Worm (Caenorhabditis elegans) whole organism, L4 larva: Measurements from ENCODE around the gene gana-1.
A peak's percentile ranks its signal among the peaks of the same experiment; 100 is the strongest.

Source experiments
- D1046.2 ChIP-seq: fragments of 200-800 bp; sonication (Bioruptor generic); IDR thresholded peaks from 2 replicates; pipeline ENCODE4 v1.3.6; 2022; ENCODE audit warnings: missing genetic modification characterization, missing compliant biosample characterization
- F37D6.2 ChIP-seq: sonication (generic microtip); optimal IDR thresholded peaks from 2 replicates; lab custom pipeline; 2016; ENCODE audit warnings: mild to moderate bottlenecking, missing genetic modification characterization, missing compliant biosample characterization
- F44E2.7 ChIP-seq: fragments of 200-800 bp; sonication (Bioruptor generic); IDR thresholded peaks from 2 replicates; pipeline ENCODE4 v2.1.2; 2022; ENCODE audit warnings: missing genetic modification characterization, missing compliant biosample characterization
- F49E8.2 ChIP-seq: sonication (generic microtip); optimal IDR thresholded peaks from 2 replicates; lab custom pipeline; 2016; ENCODE audit warnings: missing compliant biosample characterization, mild to moderate bottlenecking, missing genetic modification characterization, borderline replicate concordance
- R02D3.7 ChIP-seq: fragments of 150-350 bp; sonication (generic microtip); optimal IDR thresholded peaks from 3 replicates; lab custom pipeline; 2014; ENCODE audit warnings: missing biosample characterization, missing genetic modification characterization
- T20F7.1 ChIP-seq: fragments of 200-800 bp; sonication (Bioruptor generic); optimal IDR thresholded peaks from 2 replicates; lab custom pipeline; 2018; ENCODE audit warnings: mild to moderate bottlenecking, missing genetic modification characterization, missing compliant biosample characterization
- T26A8.4 ChIP-seq: fragments of 200-800 bp; sonication (Bioruptor generic); IDR thresholded peaks from 2 replicates; pipeline ENCODE4 v1.3.6; 2022; ENCODE audit warnings: missing genetic modification characterization, missing compliant biosample characterization
- Y5F2A.4 ChIP-seq: fragments of 200-800 bp; sonication (Bioruptor generic); optimal IDR thresholded peaks from 2 replicates; lab custom pipeline; 2018; ENCODE audit warnings: mild to moderate bottlenecking, missing genetic modification characterization, missing compliant biosample characterization
- ZK546.5 ChIP-seq, 2 experiments: sonication (generic microtip); optimal IDR thresholded peaks; 2 replicates each; lab custom pipeline; 2017; ENCODE audit warnings: missing biosample characterization in 2 of 2, missing genetic modification characterization in 2 of 2
- aly-2 ChIP-seq: sonication (generic microtip); optimal IDR thresholded peaks from 2 replicates; lab custom pipeline; 2018; ENCODE audit warnings: missing biosample characterization, missing genetic modification characterization
- ama-1 ChIP-seq: fragments of 150-350 bp; optimal IDR thresholded peaks from 2 replicates; lab custom pipeline; 2014; ENCODE audit warnings: inconsistent platforms, mixed read lengths
- arid-1 ChIP-seq: fragments of 200-800 bp; sonication (Bioruptor generic); conservative IDR thresholded peaks from 2 replicates; pipeline ENCODE4 v1.3.6; 2022; ENCODE audit warnings: missing genetic modification reagents, missing genetic modification characterization, missing compliant biosample characterization
- attf-4 ChIP-seq: sonication (generic microtip); optimal IDR thresholded peaks from 3 replicates; lab custom pipeline; 2017; ENCODE audit warnings: missing biosample characterization, missing genetic modification characterization
- ceh-20 ChIP-seq: fragments of 200-800 bp; sonication (Bioruptor generic); IDR thresholded peaks from 2 replicates; pipeline ENCODE4 v1.3.6; 2022; ENCODE audit warnings: missing genetic modification reagents, missing genetic modification characterization, missing compliant biosample characterization
- ceh-28 ChIP-seq: fragments of 150-350 bp; optimal IDR thresholded peaks from 2 replicates; lab custom pipeline; 2014; ENCODE audit warnings: missing biosample characterization, missing genetic modification reagents, missing genetic modification characterization
- ctbp-1 ChIP-seq: fragments of 200-800 bp; sonication (Bioruptor generic); IDR thresholded peaks from 2 replicates; pipeline ENCODE4 v1.3.6; 2022; ENCODE audit warnings: missing genetic modification reagents, missing genetic modification characterization, missing compliant biosample characterization
- daf-19 ChIP-seq: fragments of 200-800 bp; sonication (Bioruptor generic); conservative IDR thresholded peaks from 2 replicates; pipeline ENCODE4 v1.3.6; 2022; ENCODE audit warnings: missing genetic modification characterization, missing compliant biosample characterization
- dmd-6 ChIP-seq: fragments of 200-800 bp; sonication (Bioruptor generic); IDR thresholded peaks from 2 replicates; pipeline ENCODE4 v1.3.6; 2022; ENCODE audit warnings: missing genetic modification reagents, missing genetic modification characterization, missing compliant biosample characterization
- dmd-9 ChIP-seq: fragments of 200-800 bp; sonication (Bioruptor generic); IDR thresholded peaks from 2 replicates; pipeline ENCODE4 v1.3.6; 2022; ENCODE audit warnings: missing genetic modification reagents, missing genetic modification characterization, missing compliant biosample characterization
- dve-1 ChIP-seq: sonication (generic microtip); optimal IDR thresholded peaks from 2 replicates; lab custom pipeline; 2017; ENCODE audit warnings: antibody characterized with exemption, mild to moderate bottlenecking, missing genetic modification characterization, missing compliant biosample characterization; ENCODE audit not compliant: insufficient read depth
- egl-43 ChIP-seq: fragments of 200-800 bp; sonication (Bioruptor generic); IDR thresholded peaks from 2 replicates; pipeline ENCODE4 v1.3.6; 2022; ENCODE audit warnings: missing genetic modification reagents, missing genetic modification characterization, missing compliant biosample characterization
- fkh-10 ChIP-seq: fragments of 150-350 bp; optimal IDR thresholded peaks from 2 replicates; lab custom pipeline; 2014; ENCODE audit warnings: missing biosample characterization, missing genetic modification reagents, missing genetic modification characterization
- fos-1 ChIP-seq: fragments of 150-350 bp; optimal IDR thresholded peaks from 2 replicates; lab custom pipeline; 2014; ENCODE audit warnings: missing biosample characterization, missing genetic modification characterization
- hif-1 ChIP-seq, 2 experiments: sonication (generic microtip); optimal IDR thresholded peaks; 2 replicates each; lab custom pipeline; 2016 to 2017; ENCODE audit warnings: missing compliant biosample characterization in 2 of 2, missing genetic modification characterization in 2 of 2, missing genetic modification reagents in 2 of 2, missing genotype in 2 of 2, mild to moderate bottlenecking in 1 of 2
- hlh-30 ChIP-seq: sonication (generic microtip); optimal IDR thresholded peaks from 2 replicates; lab custom pipeline; 2017; ENCODE audit warnings: antibody characterized with exemption, mild to moderate bottlenecking, missing genetic modification characterization, missing compliant biosample characterization; ENCODE audit not compliant: insufficient read depth
- lim-7 ChIP-seq: fragments of 200-800 bp; sonication (Bioruptor generic); IDR thresholded peaks from 2 replicates; pipeline ENCODE4 v1.3.6; 2022; ENCODE audit warnings: missing genetic modification characterization, missing compliant biosample characterization
- lin-1 ChIP-seq: fragments of 200-800 bp; sonication (Bioruptor generic); IDR thresholded peaks from 2 replicates; pipeline ENCODE4 v1.3.6; 2022; ENCODE audit warnings: missing genetic modification reagents, missing genetic modification characterization, missing compliant biosample characterization
- lin-15B ChIP-seq: fragments of 150-350 bp; sonication (generic microtip); optimal IDR thresholded peaks from 3 replicates; lab custom pipeline; 2014; ENCODE audit warnings: missing biosample characterization, missing genetic modification characterization
- lin-29 ChIP-seq: fragments of 200-800 bp; sonication (Bioruptor generic); IDR thresholded peaks from 2 replicates; pipeline ENCODE4 v1.3.6; 2022; ENCODE audit warnings: missing genetic modification reagents, missing genetic modification characterization, missing compliant biosample characterization
- lin-38 ChIP-seq: fragments of 200-800 bp; sonication (Bioruptor generic); IDR thresholded peaks from 2 replicates; pipeline ENCODE4 v1.3.6; 2022; ENCODE audit warnings: missing genetic modification reagents, missing genetic modification characterization, missing compliant biosample characterization
- mdl-1 ChIP-seq, 2 experiments: fragments of 150-350 bp in 1 of 2; sonication (generic microtip) in 1 of 2; optimal IDR thresholded peaks; 2 replicates each; lab custom pipeline; 2014 to 2017; ENCODE audit warnings: missing biosample characterization in 2 of 2, missing genetic modification characterization in 2 of 2
- mdt-29 ChIP-seq: fragments of 200-800 bp; sonication (Bioruptor generic); IDR thresholded peaks from 2 replicates; pipeline ENCODE4 v1.3.6; 2022; ENCODE audit warnings: missing genetic modification reagents, missing genetic modification characterization, missing compliant biosample characterization
- mep-1 ChIP-seq: fragments of 150-350 bp; sonication (generic microtip); optimal IDR thresholded peaks from 3 replicates; lab custom pipeline; 2014; ENCODE audit warnings: missing biosample characterization, missing genetic modification characterization
- mes-2 ChIP-seq: sonication (generic microtip); optimal IDR thresholded peaks from 2 replicates; lab custom pipeline; 2016; ENCODE audit warnings: missing genotype, mild to moderate bottlenecking, missing genetic modification characterization, missing compliant biosample characterization; ENCODE audit not compliant: poor library complexity, severe bottlenecking
- mxl-2 ChIP-seq: fragments of 200-800 bp; sonication (Bioruptor generic); conservative IDR thresholded peaks from 2 replicates; pipeline ENCODE4 v1.3.6; 2022; ENCODE audit warnings: missing genetic modification reagents, missing genetic modification characterization, missing compliant biosample characterization
- mxl-3 ChIP-seq: fragments of 200-800 bp; sonication (Bioruptor generic); optimal IDR thresholded peaks from 2 replicates; lab custom pipeline; 2018; ENCODE audit warnings: mild to moderate bottlenecking, missing genetic modification characterization, missing compliant biosample characterization
- nhr-25 ChIP-seq: sonication (generic microtip); optimal IDR thresholded peaks from 2 replicates; lab custom pipeline; 2017; ENCODE audit warnings: missing genetic modification characterization, mild to moderate bottlenecking, missing compliant biosample characterization, antibody characterized with exemption, moderate library complexity, borderline replicate concordance; ENCODE audit not compliant: insufficient read depth
- nhr-28 ChIP-seq: fragments of 150-350 bp; optimal IDR thresholded peaks from 2 replicates; lab custom pipeline; 2014; ENCODE audit warnings: missing biosample characterization, missing genetic modification characterization
- nhr-41 ChIP-seq: fragments of 200-800 bp; sonication (Bioruptor generic); IDR thresholded peaks from 2 replicates; pipeline ENCODE4 v1.3.6; 2022; ENCODE audit warnings: missing genetic modification reagents, missing genetic modification characterization, missing compliant biosample characterization
- nhr-42 ChIP-seq: fragments of 200-800 bp; sonication (Bioruptor generic); IDR thresholded peaks from 2 replicates; pipeline ENCODE4 v1.3.6; 2022; ENCODE audit warnings: missing genetic modification characterization, missing compliant biosample characterization
- nhr-6 ChIP-seq: fragments of 150-350 bp; optimal IDR thresholded peaks from 2 replicates; lab custom pipeline; 2014; ENCODE audit warnings: missing biosample characterization, missing genetic modification characterization
- pqm-1 ChIP-seq: sonication (generic microtip); optimal IDR thresholded peaks from 2 replicates; lab custom pipeline; 2017; ENCODE audit warnings: missing biosample characterization, missing genetic modification characterization
- saeg-2 ChIP-seq: fragments of 200-800 bp; sonication (Bioruptor generic); IDR thresholded peaks from 2 replicates; pipeline ENCODE4 v1.3.6; 2022; ENCODE audit warnings: missing genetic modification reagents, missing genetic modification characterization, missing compliant biosample characterization
- skn-1 ChIP-seq: fragments of 150-350 bp; optimal IDR thresholded peaks from 2 replicates; lab custom pipeline; 2014; ENCODE audit warnings: missing biosample characterization, missing genetic modification characterization
- snpc-1.2 ChIP-seq: fragments of 200-800 bp; sonication (Bioruptor generic); IDR thresholded peaks from 2 replicates; pipeline ENCODE4 v1.3.6; 2022; ENCODE audit warnings: missing genetic modification reagents, missing genetic modification characterization, missing compliant biosample characterization
- snpc-4 ChIP-seq: fragments of 150-350 bp; optimal IDR thresholded peaks from 2 replicates; lab custom pipeline; 2014; ENCODE audit warnings: missing biosample characterization, missing genetic modification characterization
- unc-39 ChIP-seq: sonication (generic microtip); optimal IDR thresholded peaks from 2 replicates; lab custom pipeline; 2017; ENCODE audit warnings: missing biosample characterization, missing genetic modification characterization
- vab-7 ChIP-seq: fragments of 200-800 bp; sonication (Bioruptor generic); IDR thresholded peaks from 2 replicates; pipeline ENCODE4 v1.3.6; 2022; ENCODE audit warnings: missing genetic modification reagents, missing genetic modification characterization, missing compliant biosample characterization
- zag-1 ChIP-seq: fragments of 150-350 bp; optimal IDR thresholded peaks from 2 replicates; lab custom pipeline; 2014; ENCODE audit warnings: missing biosample characterization, missing genetic modification characterization
- zfp-2 ChIP-seq: sonication (generic microtip); optimal IDR thresholded peaks from 2 replicates; lab custom pipeline; 2016; ENCODE audit warnings: mild to moderate bottlenecking, missing genetic modification characterization, missing compliant biosample characterization
- zip-2 ChIP-seq: fragments of 150-350 bp; optimal IDR thresholded peaks from 2 replicates; lab custom pipeline; 2014; ENCODE audit warnings: missing biosample characterization, missing genetic modification characterization
- ztf-11 ChIP-seq: fragments of 150-350 bp; optimal IDR thresholded peaks from 2 replicates; lab custom pipeline; 2014; ENCODE audit warnings: missing biosample characterization, missing genetic modification characterization
- ztf-7 ChIP-seq: fragments of 150-350 bp; optimal IDR thresholded peaks from 2 replicates; lab custom pipeline; 2014; ENCODE audit warnings: missing biosample characterization, missing genetic modification characterization

The gana-1 gene

ce11 chrV:12091759-12092158 lies 4.7 kb downstream of the gana-1 start, which contains the start of gene nhr-206 (continued):
- no peak for TF ChIP-seq F49E8.2 (tag; lab: Kevin White, UChicago)
- TF ChIP-seq aly-2: no peak
- TF ChIP-seq T26A8.4 (GFP tag; lab: Robert Waterston, UW): no peak
- no peak for TF ChIP-seq D1046.2
- no peak for TF ChIP-seq F37D6.2 (tag; lab: Kevin White, UChicago)
- no peak for TF ChIP-seq arid-1 (GFP tag; lab: Robert Waterston, UW)
- no peak for TF ChIP-seq ctbp-1 (GFP tag; lab: Robert Waterston, UW)
- TF ChIP-seq pqm-1: peak; percentile 52
- no peak for TF ChIP-seq saeg-2 (GFP tag; lab: Robert Waterston, UW)
- no peak for TF ChIP-seq R02D3.7
- TF ChIP-seq snpc-1.2 (GFP tag; lab: Robert Waterston, UW): no peak
- no peak for TF ChIP-seq lin-38 (GFP tag; lab: Robert Waterston, UW)
- TF ChIP-seq nhr-25 (tag; lab: Kevin White, UChicago): no peak
- TF ChIP-seq F44E2.7 (GFP tag; lab: Robert Waterston, UW): no peak
- no peak for TF ChIP-seq unc-39
- no peak for TF ChIP-seq ceh-28 (tag; lab: Kevin White, UChicago)
- no peak for TF ChIP-seq mdt-29
- no peak for TF ChIP-seq mes-2
- no peak for TF ChIP-seq lin-1
- TF ChIP-seq fos-1: no peak
- no peak for TF ChIP-seq snpc-4 (tag; lab: Kevin White, UChicago)
- no peak for TF ChIP-seq attf-4 (tag; lab: Kevin White, UChicago)
- no peak for TF ChIP-seq ZK546.5 (tag; optimal IDR thresholded peaks at IDR 0.05; lab: Kevin White, UChicago)
- no peak for TF ChIP-seq zfp-2
- no peak for TF ChIP-seq zag-1 (tag; lab: Kevin White, UChicago)
- peak; percentile 51 for TF ChIP-seq dve-1 (tag; lab: Kevin White, UChicago)
- no peak for TF ChIP-seq dmd-9
- TF ChIP-seq ztf-11 (tag; lab: Kevin White, UChicago): no peak
- no peak for TF ChIP-seq daf-19 (GFP tag; lab: Robert Waterston, UW)
- TF ChIP-seq nhr-41 (GFP tag; lab: Robert Waterston, UW): no peak
- TF ChIP-seq lim-7 (GFP tag; lab: Robert Waterston, UW): no peak
- no peak for TF ChIP-seq fkh-10 (GFP tag; lab: Kevin White, UChicago)
- TF ChIP-seq mxl-2 (GFP tag; lab: Robert Waterston, UW): no peak
- TF ChIP-seq hlh-30 (tag; lab: Kevin White, UChicago): peak; percentile 52
- no peak for TF ChIP-seq ama-1 (lab: Kevin White, UChicago)
- no peak for TF ChIP-seq Y5F2A.4 (GFP tag; lab: Kevin White, UChicago)
- TF ChIP-seq ztf-7 (tag; lab: Kevin White, UChicago): no peak
- peak in 1 of 2 experiments; percentile 61 for TF ChIP-seq mdl-1 (tag; optimal IDR thresholded peaks at IDR 0.05; lab: Kevin White, UChicago)
- peak; percentile 98 for TF ChIP-seq nhr-28 (tag; lab: Kevin White, UChicago)
- TF ChIP-seq skn-1 (tag; lab: Kevin White, UChicago): no peak
- TF ChIP-seq nhr-42 (GFP tag; lab: Robert Waterston, UW): no peak
- no peak for TF ChIP-seq hif-1 (tag; optimal IDR thresholded peaks at IDR 0.05; lab: Kevin White, UChicago)
- no peak for TF ChIP-seq vab-7 (GFP tag; lab: Robert Waterston, UW)
- no peak for TF ChIP-seq T20F7.1 (GFP tag; lab: Kevin White, UChicago)
- no peak for TF ChIP-seq egl-43 (GFP tag; lab: Robert Waterston, UW)
- TF ChIP-seq nhr-6 (tag; lab: Kevin White, UChicago): peak; percentile 79
- TF ChIP-seq mxl-3: peak; percentile 11
- TF ChIP-seq zip-2 (tag; lab: Kevin White, UChicago): no peak
- peak; percentile 74 for TF ChIP-seq dmd-6
- TF ChIP-seq ceh-20: no peak
- TF ChIP-seq mep-1: peak; percentile 44
- no peak for TF ChIP-seq lin-15B (tag; lab: Kevin White, UChicago)
- TF ChIP-seq lin-29 (GFP tag; lab: Robert Waterston, UW): no peak
